Fruit fly (Drosophila melanogaster): ENCODE measurements around the gene CG9837.

- TF ChIP-seq CG16779 (tag; optimal IDR thresholded peaks at IDR 0.05) (peak; percentile 67), lz (GFP tag; optimal IDR thresholded peaks at IDR 0.05) (no peak), vri (GFP tag; optimal IDR thresholded peaks at IDR 0.05) (peak; percentile 99), Hr4 (GFP tag; optimal IDR thresholded peaks at IDR 0.05) (peak; percentile 28)
Measured at dm6 chr3R:8810397-8811184, 2.8 kb downstream of the CG9837 start.

Measured in whole organism, prepupa.